Worm (Caenorhabditis elegans) whole organism, mixed stage, embryonic: ENCODE measurements around the gene F21C10.6.

Experiments used
- mep-1 ChIP-seq: fragments of 150-350 bp; optimal IDR thresholded peaks from 2 replicates; lab custom pipeline; 2017; ENCODE audit warnings: missing biosample characterization, missing genetic modification reagents, missing genetic modification characterization, inconsistent platforms
- nhr-12 ChIP-seq: fragments of 150-350 bp; optimal IDR thresholded peaks from 2 replicates; lab custom pipeline; 2014; ENCODE audit warnings: missing biosample characterization, missing genetic modification characterization
- nhr-237 ChIP-seq: fragments of 150-350 bp; optimal IDR thresholded peaks from 2 replicates; lab custom pipeline; 2014; ENCODE audit warnings: missing biosample characterization, missing genetic modification characterization
- nhr-76 ChIP-seq: sonication (generic microtip); optimal IDR thresholded peaks from 2 replicates; lab custom pipeline; 2017; ENCODE audit warnings: missing biosample characterization, missing genetic modification characterization
- pha-4 ChIP-seq: fragments of 150-350 bp; optimal IDR thresholded peaks from 2 replicates; lab custom pipeline; 2018; ENCODE audit warnings: missing biosample characterization, missing genetic modification reagents, missing genetic modification characterization
- snpc-4 ChIP-seq: fragments of 150-350 bp; optimal IDR thresholded peaks from 2 replicates; lab custom pipeline; 2014; ENCODE audit warnings: missing biosample characterization, missing genetic modification characterization

ce11 chrV:9111957-9112356 is 12.3 kb upstream of the F21C10.6 start:
- no peak for TF ChIP-seq nhr-76 (tag; lab: Kevin White, UChicago)
- no peak for TF ChIP-seq snpc-4 (tag; lab: Kevin White, UChicago)
- TF ChIP-seq nhr-12: no peak
- TF ChIP-seq mep-1 (tag; lab: Kevin White, UChicago): no peak
- no peak for TF ChIP-seq pha-4
- TF ChIP-seq nhr-237: no peak
